Worm (Caenorhabditis elegans): ENCODE measurements around the gene str-228.
"Not testable (repeated sequence)": the region's sequence is repeated elsewhere in the genome, so short reads cannot be mapped to it uniquely, and the experiment has no call there.

str-228 gene

ce11 chrV:3509878-3510277 lies at the start of gene str-228:
Gene str-228 (plus strand): TSS chrV:3510178.
- TF ChIP-seq unc-62 (GFP tag; optimal IDR thresholded peaks at IDR 0.05): no peak

ce11 chrV:3463514-3463913 lies 46.5 kb upstream of the str-228 start, which contains the start of gene slc-28.1:
Gene slc-28.1 (plus strand): TSS chrV:3463814.
- no peak for TF ChIP-seq unc-62 (GFP tag; optimal IDR thresholded peaks at IDR 0.05)

ce11 chrV:3464897-3465296 lies 45.1 kb upstream of the str-228 start:
- TF ChIP-seq unc-62 (GFP tag; optimal IDR thresholded peaks at IDR 0.05): no peak

- TF ChIP-seq unc-62 (GFP tag; optimal IDR thresholded peaks at IDR 0.05): no peak
Observed at ce11 chrV:3468436-3468835, 41.5 kb upstream of the str-228 start, which contains the start of gene gst-33. Gene gst-33 (minus strand): TSS chrV:3468562.

ce11 chrV:3470782-3471181 lies 39.2 kb upstream of the str-228 start, which contains the start of gene srbc-29:
Gene srbc-29 (minus strand): TSS chrV:3470882.
- no peak for TF ChIP-seq unc-62 (GFP tag; optimal IDR thresholded peaks at IDR 0.05)

ce11 chrV:3475021-3475420 lies 35.0 kb upstream of the str-228 start, which contains the start of gene oac-2:
Gene oac-2 (minus strand): TSS chrV:3475121.
- TF ChIP-seq unc-62 (GFP tag; optimal IDR thresholded peaks at IDR 0.05): no peak

ce11 chrV:3476228-3476627 lies 33.8 kb upstream of the str-228 start:
- no peak for TF ChIP-seq unc-62 (GFP tag; optimal IDR thresholded peaks at IDR 0.05)

ce11 chrV:3477496-3477895 lies 32.5 kb upstream of the str-228 start, which contains the start of gene srbc-31:
Gene srbc-31 (minus strand): TSS chrV:3477596.
- no peak for TF ChIP-seq unc-62 (GFP tag; optimal IDR thresholded peaks at IDR 0.05)

ce11 chrV:3480346-3480745 lies 29.6 kb upstream of the str-228 start, which contains the start of gene srbc-30:
Gene srbc-30 (minus strand): TSS chrV:3480446.
- TF ChIP-seq unc-62 (GFP tag; optimal IDR thresholded peaks at IDR 0.05): no peak

ce11 chrV:3482550-3483002 lies 27.4 kb upstream of the str-228 start, which contains the start of gene lys-7:
Gene lys-7 (minus strand): TSS chrV:3482600.
- no peak for TF ChIP-seq unc-62 (GFP tag; optimal IDR thresholded peaks at IDR 0.05)

ce11 chrV:3484702-3485101 lies 25.3 kb upstream of the str-228 start, which contains the start of gene srbc-33:
Gene srbc-33 (minus strand): TSS chrV:3484802.
- TF ChIP-seq unc-62 (GFP tag; optimal IDR thresholded peaks at IDR 0.05): no peak

- no peak for TF ChIP-seq unc-62 (GFP tag; optimal IDR thresholded peaks at IDR 0.05)
Observed at ce11 chrV:3486857-3487256, 23.1 kb upstream of the str-228 start, which contains the start of gene srbc-32. Gene srbc-32 (minus strand): TSS chrV:3486957.

- no peak for TF ChIP-seq unc-62 (GFP tag; optimal IDR thresholded peaks at IDR 0.05)
Observed at ce11 chrV:3490435-3490834, 19.5 kb upstream of the str-228 start, which contains the start of gene srbc-36. Gene srbc-36 (minus strand): TSS chrV:3490535.

- no peak for TF ChIP-seq unc-62 (GFP tag; optimal IDR thresholded peaks at IDR 0.05)
Observed at ce11 chrV:3496880-3497279, 13.1 kb upstream of the str-228 start, which contains the start of gene C07G3.15. Gene C07G3.15 (minus strand): TSS chrV:3496980.

- no peak for TF ChIP-seq unc-62 (GFP tag; optimal IDR thresholded peaks at IDR 0.05)
Observed at ce11 chrV:3502038-3502437, 7.9 kb upstream of the str-228 start, which contains the start of the genes C07G3.8 and C07G3.10. Gene C07G3.8 (minus strand): TSS chrV:3502138. Gene C07G3.10 (plus strand): TSS chrV:3502307.

- no peak for TF ChIP-seq unc-62 (GFP tag; optimal IDR thresholded peaks at IDR 0.05)
Observed at ce11 chrV:3505745-3506144, 4.2 kb upstream of the str-228 start.

- TF ChIP-seq unc-62 (GFP tag; optimal IDR thresholded peaks at IDR 0.05): not testable (repeated sequence)
Observed at ce11 chrV:3506252-3506651, 3.7 kb upstream of the str-228 start, which contains the start of gene ugt-64. Gene ugt-64 (minus strand): TSS chrV:3506352.

Measured in whole organism, dauer.